Worm (Caenorhabditis elegans): ENCODE data around the gene nas-31.

- TF ChIP-seq snu-23 (GFP tag; optimal IDR thresholded peaks at IDR 0.05) (no peak), ztf-11 (tag; optimal IDR thresholded peaks at IDR 0.05) (no peak), mdl-1 (tag; optimal IDR thresholded peaks at IDR 0.05) (peak in 1 of 2 experiments; percentile 32), Y116A8C.19 (tag; optimal IDR thresholded peaks at IDR 0.05; ENCODE audit: borderline replicate concordance) (no peak), pag-3 (tag; optimal IDR thresholded peaks at IDR 0.05; ENCODE audit: borderline replicate concordance, insufficient read depth) (no peak), dpl-1 (GFP tag; optimal IDR thresholded peaks at IDR 0.05) (peak in 1 of 3 experiments; percentile 12), nhr-237 (tag; optimal IDR thresholded peaks at IDR 0.05) (no peak), blmp-1 (tag; optimal IDR thresholded peaks at IDR 0.05) (no peak), mep-1 (tag; optimal IDR thresholded peaks at IDR 0.05) (peak; percentile 3), egl-27 (tag; optimal IDR thresholded peaks at IDR 0.05) (no peak), fkh-10 (GFP tag; optimal IDR thresholded peaks at IDR 0.05) (no peak), ztf-4 (tag; optimal IDR thresholded peaks at IDR 0.05) (no peak), unc-98 (GFP tag; IDR thresholded peaks at IDR 0.05) (no peak), nhr-28 (tag; optimal IDR thresholded peaks at IDR 0.05) (no peak)
Observed at ce11 chrV:10938739-10939138, 17.1 kb upstream of the nas-31 start, which contains the start of gene F17C11.11.

Data from whole organism, L1 larva.